Worm (Caenorhabditis elegans) whole organism, mixed stage, embryonic: ENCODE data around the gene F16B4.5.

Experiments
- M03D4.4 ChIP-seq: sonication (generic microtip); optimal IDR thresholded peaks from 2 replicates; lab custom pipeline; 2017; ENCODE audit warnings: mild to moderate bottlenecking, missing genetic modification characterization, missing compliant biosample characterization
- bed-3 ChIP-seq: fragments of 200-800 bp; sonication (Bioruptor generic); optimal IDR thresholded peaks from 3 replicates; lab custom pipeline; 2018; ENCODE audit warnings: mild to moderate bottlenecking, missing genetic modification characterization, moderate library complexity, missing compliant biosample characterization
- blmp-1 ChIP-seq: fragments of 150-350 bp; optimal IDR thresholded peaks from 2 replicates; lab custom pipeline; 2014; ENCODE audit warnings: missing biosample characterization, missing genetic modification characterization
- ceh-39 ChIP-seq: fragments of 150-350 bp; optimal IDR thresholded peaks from 2 replicates; lab custom pipeline; 2014; ENCODE audit warnings: missing biosample characterization, missing genetic modification characterization
- ceh-43 ChIP-seq: fragments of 200-800 bp; sonication (Bioruptor generic); optimal IDR thresholded peaks from 2 replicates; lab custom pipeline; 2018; ENCODE audit warnings: mild to moderate bottlenecking, missing genetic modification characterization, moderate library complexity, missing compliant biosample characterization
- ceh-83 ChIP-seq: fragments of 200-800 bp; sonication (Bioruptor generic); optimal IDR thresholded peaks from 2 replicates; lab custom pipeline; 2018; ENCODE audit warnings: mild to moderate bottlenecking, missing genetic modification characterization, missing compliant biosample characterization
- ces-1 ChIP-seq: fragments of 150-350 bp; optimal IDR thresholded peaks from 2 replicates; lab custom pipeline; 2014; ENCODE audit warnings: missing biosample characterization, missing genetic modification reagents, missing genetic modification characterization
- cnd-1 ChIP-seq: fragments of 200-800 bp; sonication (Bioruptor generic); optimal IDR thresholded peaks from 2 replicates; lab custom pipeline; 2018; ENCODE audit warnings: mild to moderate bottlenecking, missing genetic modification characterization, missing compliant biosample characterization
- drap-1 ChIP-seq: fragments of 200-800 bp; sonication (Bioruptor generic); optimal IDR thresholded peaks from 3 replicates; lab custom pipeline; 2018; ENCODE audit warnings: mild to moderate bottlenecking, missing genetic modification characterization, missing compliant biosample characterization
- elt-1 ChIP-seq: sonication (generic microtip); optimal IDR thresholded peaks from 2 replicates; lab custom pipeline; 2017; ENCODE audit warnings: missing genetic modification characterization, mild to moderate bottlenecking, missing compliant biosample characterization, antibody characterized with exemption, moderate library complexity, borderline replicate concordance; ENCODE audit not compliant: insufficient read depth
- elt-3 ChIP-seq: fragments of 150-350 bp; optimal IDR thresholded peaks from 2 replicates; lab custom pipeline; 2014; ENCODE audit warnings: missing biosample characterization, missing genetic modification characterization
- flh-1 ChIP-seq: fragments of 200-800 bp; sonication (Bioruptor generic); optimal IDR thresholded peaks from 2 replicates; lab custom pipeline; 2018; ENCODE audit warnings: mild to moderate bottlenecking, missing genetic modification characterization, moderate library complexity, missing compliant biosample characterization
- ham-2 ChIP-seq: fragments of 200-800 bp; sonication (Bioruptor generic); optimal IDR thresholded peaks from 2 replicates; lab custom pipeline; 2018; ENCODE audit warnings: mild to moderate bottlenecking, missing genetic modification characterization, missing compliant biosample characterization
- hlh-1 ChIP-seq: fragments of 150-350 bp; optimal IDR thresholded peaks from 2 replicates; lab custom pipeline; 2014; ENCODE audit warnings: missing biosample characterization, missing genetic modification reagents, missing genetic modification characterization
- lin-13 ChIP-seq: fragments of 150-350 bp; optimal IDR thresholded peaks from 2 replicates; lab custom pipeline; 2014; ENCODE audit warnings: missing biosample characterization, missing genetic modification characterization
- lin-32 ChIP-seq: fragments of 200-800 bp; sonication (Bioruptor generic); optimal IDR thresholded peaks from 2 replicates; lab custom pipeline; 2018; ENCODE audit warnings: mild to moderate bottlenecking, missing genetic modification characterization, missing compliant biosample characterization
- lsy-2 ChIP-seq: fragments of 150-350 bp; optimal IDR thresholded peaks from 2 replicates; lab custom pipeline; 2014; ENCODE audit warnings: missing biosample characterization, missing genetic modification characterization
- mab-5 ChIP-seq: fragments of 150-350 bp; optimal IDR thresholded peaks from 2 replicates; lab custom pipeline; 2014; ENCODE audit warnings: missing biosample characterization, missing genetic modification characterization
- mep-1 ChIP-seq: fragments of 150-350 bp; optimal IDR thresholded peaks from 2 replicates; lab custom pipeline; 2017; ENCODE audit warnings: missing biosample characterization, missing genetic modification reagents, missing genetic modification characterization, inconsistent platforms
- mls-2 ChIP-seq: sonication (generic microtip); optimal IDR thresholded peaks from 2 replicates; lab custom pipeline; 2016; ENCODE audit warnings: mild to moderate bottlenecking, missing genetic modification characterization, moderate library complexity, missing compliant biosample characterization
- nhr-12 ChIP-seq: fragments of 150-350 bp; optimal IDR thresholded peaks from 2 replicates; lab custom pipeline; 2014; ENCODE audit warnings: missing biosample characterization, missing genetic modification characterization
- nhr-2 ChIP-seq: fragments of 150-350 bp; optimal IDR thresholded peaks from 2 replicates; lab custom pipeline; 2014; ENCODE audit warnings: missing biosample characterization, missing genetic modification characterization
- nhr-237 ChIP-seq: fragments of 150-350 bp; optimal IDR thresholded peaks from 2 replicates; lab custom pipeline; 2014; ENCODE audit warnings: missing biosample characterization, missing genetic modification characterization
- nhr-28 ChIP-seq: fragments of 150-350 bp; optimal IDR thresholded peaks from 2 replicates; lab custom pipeline; 2014; ENCODE audit warnings: missing biosample characterization, missing genetic modification characterization
- nhr-76 ChIP-seq: sonication (generic microtip); optimal IDR thresholded peaks from 2 replicates; lab custom pipeline; 2017; ENCODE audit warnings: missing biosample characterization, missing genetic modification characterization
- pha-4 ChIP-seq: fragments of 150-350 bp; optimal IDR thresholded peaks from 2 replicates; lab custom pipeline; 2018; ENCODE audit warnings: missing biosample characterization, missing genetic modification reagents, missing genetic modification characterization
- sem-2 ChIP-seq: fragments of 200-800 bp; sonication (Bioruptor generic); optimal IDR thresholded peaks from 2 replicates; lab custom pipeline; 2018; ENCODE audit warnings: mild to moderate bottlenecking, missing genetic modification characterization, missing compliant biosample characterization
- snpc-4 ChIP-seq: fragments of 150-350 bp; optimal IDR thresholded peaks from 2 replicates; lab custom pipeline; 2014; ENCODE audit warnings: missing biosample characterization, missing genetic modification characterization
- sptf-1 ChIP-seq: sonication (generic microtip); optimal IDR thresholded peaks from 2 replicates; lab custom pipeline; 2017; ENCODE audit warnings: mild to moderate bottlenecking, missing genetic modification characterization, moderate library complexity, missing compliant biosample characterization
- tbx-8 ChIP-seq: fragments of 200-800 bp; sonication (Bioruptor generic); optimal IDR thresholded peaks from 2 replicates; lab custom pipeline; 2018; ENCODE audit warnings: mild to moderate bottlenecking, missing genetic modification characterization, moderate library complexity, missing compliant biosample characterization
- unc-120 ChIP-seq: sonication (generic microtip); optimal IDR thresholded peaks from 2 replicates; lab custom pipeline; 2017; ENCODE audit warnings: missing genetic modification characterization, missing compliant biosample characterization; ENCODE audit not compliant: poor library complexity, severe bottlenecking
- unc-39 ChIP-seq: fragments of 150-350 bp; optimal IDR thresholded peaks from 2 replicates; lab custom pipeline; 2014; ENCODE audit warnings: missing biosample characterization, missing genetic modification characterization
- unc-62 ChIP-seq: fragments of 150-350 bp; optimal IDR thresholded peaks from 2 replicates; lab custom pipeline; 2014; ENCODE audit warnings: missing biosample characterization, missing genetic modification reagents, missing genetic modification characterization
- zip-8 ChIP-seq: fragments of 150-350 bp; optimal IDR thresholded peaks from 2 replicates; lab custom pipeline; 2014; ENCODE audit warnings: missing biosample characterization, missing genetic modification characterization
- ztf-11 ChIP-seq: fragments of 150-350 bp; optimal IDR thresholded peaks from 2 replicates; lab custom pipeline; 2014; ENCODE audit warnings: missing biosample characterization, missing genetic modification characterization

F16B4.5 gene

DNA sequence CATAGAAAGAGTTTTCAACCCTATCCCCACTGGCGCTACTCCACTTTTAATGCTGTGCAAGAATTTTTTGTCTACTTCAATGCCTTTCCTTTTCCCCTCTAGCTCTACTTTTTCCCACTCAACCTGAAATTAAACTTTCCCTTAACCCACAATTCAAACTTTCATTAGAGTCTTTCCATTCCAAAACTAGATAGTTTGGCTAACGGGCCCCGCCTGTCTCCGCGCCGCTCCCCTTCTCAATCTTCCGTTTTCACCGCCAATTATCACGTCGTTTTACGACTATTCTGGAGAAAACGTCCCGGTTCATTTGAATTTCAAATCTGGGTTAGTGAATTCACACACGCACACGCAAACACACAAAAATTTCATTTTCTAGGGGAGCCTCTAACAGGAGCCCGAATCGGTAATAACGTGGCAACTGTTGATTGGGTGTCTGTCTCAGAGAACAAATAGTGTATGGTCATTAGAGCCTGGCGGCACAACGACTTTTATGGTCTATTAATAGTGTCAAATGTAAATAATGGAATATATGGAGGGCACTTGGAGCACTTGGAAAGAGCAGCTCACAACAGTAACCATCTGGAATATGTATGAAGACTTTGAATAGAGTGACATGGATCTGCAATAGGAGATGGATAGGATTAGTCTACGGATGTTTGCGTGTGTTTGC lies 18.3 kb upstream of the F16B4.5 start:
- peak; percentile 65 for TF ChIP-seq nhr-2 (tag; lab: Kevin White, UChicago)
- peak; percentile 45 for TF ChIP-seq pha-4 (tag; lab: Kevin White, UChicago)
- TF ChIP-seq ceh-83: no peak
- TF ChIP-seq, all 35 proteins: peak for 2

DNA sequence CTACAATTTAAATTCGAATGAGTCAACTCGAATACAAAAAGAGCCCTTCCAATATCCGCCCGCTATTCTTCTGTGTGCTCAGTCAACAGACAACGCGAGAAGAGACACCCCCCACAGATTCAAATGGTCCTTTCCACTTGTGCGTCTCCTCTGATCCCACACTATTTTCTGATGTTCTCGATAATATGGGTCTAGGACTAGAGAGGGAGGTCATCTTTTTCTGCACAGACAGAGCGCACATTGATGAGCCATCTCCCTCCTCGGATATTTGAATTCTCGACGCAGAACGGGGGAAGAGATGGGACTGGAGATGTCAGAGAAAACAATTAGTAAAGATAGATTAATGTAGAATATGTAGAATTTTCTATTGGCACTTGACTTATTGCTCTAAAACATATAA lies 17.5 kb upstream of the F16B4.5 start:
- TF ChIP-seq mab-5 (tag; lab: Kevin White, UChicago) (no peak), nhr-237 (tag; lab: Kevin White, UChicago) (no peak), nhr-2 (tag; lab: Kevin White, UChicago) (peak; percentile 38), elt-1 (tag; lab: Kevin White, UChicago) (peak; percentile 39), sem-2 (GFP tag; lab: Kevin White, UChicago) (no peak), tbx-8 (no peak), lsy-2 (tag; lab: Kevin White, UChicago) (no peak), elt-3 (tag; lab: Kevin White, UChicago) (no peak), cnd-1 (tag; lab: Kevin White, UChicago) (peak; percentile 54), nhr-28 (tag; lab: Kevin White, UChicago) (no peak), ceh-43 (GFP tag; lab: Kevin White, UChicago) (no peak), sptf-1 (tag; lab: Kevin White, UChicago) (no peak), lin-32 (GFP tag; lab: Kevin White, UChicago) (no peak), mls-2 (tag; lab: Kevin White, UChicago) (no peak), nhr-12 (tag; lab: Kevin White, UChicago) (no peak), ceh-83 (no peak), ceh-39 (tag; lab: Kevin White, UChicago) (peak; percentile 68), zip-8 (tag; lab: Kevin White, UChicago) (no peak), lin-13 (no peak), ztf-11 (tag; lab: Kevin White, UChicago) (peak; percentile 11), snpc-4 (tag; lab: Kevin White, UChicago) (no peak), unc-39 (no peak), nhr-76 (tag; lab: Kevin White, UChicago) (no peak), M03D4.4 (tag; lab: Kevin White, UChicago) (peak; percentile 24), pha-4 (tag; lab: Kevin White, UChicago) (no peak), drap-1 (GFP tag; lab: Kevin White, UChicago) (no peak), blmp-1 (no peak), unc-62 (peak; percentile 68), flh-1 (no peak), hlh-1 (peak; percentile 49), unc-120 (tag; lab: Kevin White, UChicago) (no peak), mep-1 (tag; lab: Kevin White, UChicago) (peak; percentile 56), bed-3 (GFP tag; lab: Kevin White, UChicago) (no peak), ces-1 (GFP tag; lab: Kevin White, UChicago) (no peak), ham-2 (GFP tag; lab: Kevin White, UChicago) (no peak)

ce11 chrV:1572585-1572984 lies 15.6 kb upstream of the F16B4.5 start:
- TF ChIP-seq lsy-2 (tag; lab: Kevin White, UChicago): no peak
- TF ChIP-seq ztf-11 (tag; lab: Kevin White, UChicago): no peak
- peak; percentile 66 for TF ChIP-seq nhr-2 (tag; lab: Kevin White, UChicago)
- no peak for TF ChIP-seq zip-8 (tag; lab: Kevin White, UChicago)
- TF ChIP-seq unc-120 (tag; lab: Kevin White, UChicago): no peak
- TF ChIP-seq cnd-1 (tag; lab: Kevin White, UChicago): peak; percentile 62
- no peak for TF ChIP-seq nhr-76 (tag; lab: Kevin White, UChicago)
- peak; percentile 4 for TF ChIP-seq hlh-1
- TF ChIP-seq unc-39: no peak
- TF ChIP-seq lin-32 (GFP tag; lab: Kevin White, UChicago): peak; percentile 99
- TF ChIP-seq unc-62: peak; percentile 18
- TF ChIP-seq, all 35 proteins: peak for 5
